Worm (Caenorhabditis elegans): Measurements from ENCODE around the gene tig-3.

The tig-3 gene

ce11 chrII:15226186-15226585 lies 25.4 kb downstream of the tig-3 start:
- TF ChIP-seq che-1 (tag; optimal IDR thresholded peaks at IDR 0.05), result no peak
- TF ChIP-seq hlh-6 (tag; optimal IDR thresholded peaks at IDR 0.05), result peak; percentile 1

- TF ChIP-seq pha-2 (tag; optimal IDR thresholded peaks at IDR 0.05), result no peak
- TF ChIP-seq ceh-24 (tag; optimal IDR thresholded peaks at IDR 0.05), result no peak
- no peak for TF ChIP-seq K02D7.2 (tag; optimal IDR thresholded peaks at IDR 0.05)
- no peak for TF ChIP-seq pha-4 (tag; optimal IDR thresholded peaks at IDR 0.05)
- no peak for TF ChIP-seq odd-2 (tag; optimal IDR thresholded peaks at IDR 0.05)
- no peak for TF ChIP-seq unc-86 (tag; optimal IDR thresholded peaks at IDR 0.05)
- no peak for TF ChIP-seq fkh-10 (GFP tag; optimal IDR thresholded peaks at IDR 0.05)
- no peak for TF ChIP-seq madf-2 (tag; optimal IDR thresholded peaks at IDR 0.05)
- TF ChIP-seq K09A11.1 (tag; optimal IDR thresholded peaks at IDR 0.05; ENCODE audit: insufficient read depth), result no peak
- TF ChIP-seq unc-42 (tag; optimal IDR thresholded peaks at IDR 0.05), result no peak
- TF ChIP-seq nhr-232 (tag; optimal IDR thresholded peaks at IDR 0.05), result no peak
- no peak for TF ChIP-seq rnt-1 (tag; optimal IDR thresholded peaks at IDR 0.05)
- TF ChIP-seq fax-1 (tag; optimal IDR thresholded peaks at IDR 0.05), result no peak
- no peak for TF ChIP-seq unc-3 (GFP tag; conservative IDR thresholded peaks at IDR 0.05)
- TF ChIP-seq unc-3 (tag; optimal IDR thresholded peaks at IDR 0.05), result no peak
These were observed 31.5 kb downstream of the tig-3 start for ce11 chrII:15220116-15220515.

ce11 chrII:15219033-15219432 lies 32.6 kb downstream of the tig-3 start:
- TF ChIP-seq pag-3 (tag; optimal IDR thresholded peaks at IDR 0.05; ENCODE audit: borderline replicate concordance), result no peak
- no peak for TF ChIP-seq ceh-19 (GFP tag; optimal IDR thresholded peaks at IDR 0.05)
- no peak for TF ChIP-seq pha-4 (tag; optimal IDR thresholded peaks at IDR 0.05)
- no peak for TF ChIP-seq ama-1 (optimal IDR thresholded peaks at IDR 0.05)
- TF ChIP-seq unc-3 (GFP tag; conservative IDR thresholded peaks at IDR 0.05), result no peak
- TF ChIP-seq unc-3 (tag; optimal IDR thresholded peaks at IDR 0.05), result no peak
- TF ChIP-seq unc-55 (GFP tag; optimal IDR thresholded peaks at IDR 0.05), result no peak
- no peak for TF ChIP-seq fkh-6 (tag; optimal IDR thresholded peaks at IDR 0.05)
- no peak for TF ChIP-seq ceh-34 (tag; optimal IDR thresholded peaks at IDR 0.05)
- TF ChIP-seq ceh-22 (tag; optimal IDR thresholded peaks at IDR 0.05), result no peak
- no peak for TF ChIP-seq madf-2 (tag; optimal IDR thresholded peaks at IDR 0.05)
- TF ChIP-seq sox-2 (GFP tag; IDR thresholded peaks at IDR 0.05), result no peak
- no peak for TF ChIP-seq tbx-2 (tag; optimal IDR thresholded peaks at IDR 0.05)
- no peak for TF ChIP-seq ahr-1 (tag; optimal IDR thresholded peaks at IDR 0.05)
- no peak for TF ChIP-seq nhr-232 (tag; optimal IDR thresholded peaks at IDR 0.05)
- no peak for TF ChIP-seq ceh-45 (GFP tag; IDR thresholded peaks at IDR 0.05)
- TF ChIP-seq ceh-24 (tag; optimal IDR thresholded peaks at IDR 0.05), result no peak
- no peak for TF ChIP-seq elt-4 (tag; optimal IDR thresholded peaks at IDR 0.05)
- no peak for TF ChIP-seq hlh-13 (GFP tag; optimal IDR thresholded peaks at IDR 0.05)
- no peak for TF ChIP-seq pat-9 (tag; optimal IDR thresholded peaks at IDR 0.05)

ce11 chrII:15218609-15219008 lies 33.0 kb downstream of the tig-3 start:
- TF ChIP-seq F13H6.1 (tag; optimal IDR thresholded peaks at IDR 0.05) (no peak), ceh-6 (GFP tag; optimal IDR thresholded peaks at IDR 0.05) (no peak), hlh-8 (tag; optimal IDR thresholded peaks at IDR 0.05) (no peak), pqm-1 (tag; optimal IDR thresholded peaks at IDR 0.05) (no peak), hlh-15 (tag; optimal IDR thresholded peaks at IDR 0.05) (no peak), zip-5 (tag; optimal IDR thresholded peaks at IDR 0.05) (no peak), hlh-6 (tag; optimal IDR thresholded peaks at IDR 0.05) (no peak), dve-1 (tag; optimal IDR thresholded peaks at IDR 0.05) (no peak), che-1 (tag; optimal IDR thresholded peaks at IDR 0.05) (no peak), hlh-13 (GFP tag; optimal IDR thresholded peaks at IDR 0.05) (no peak), hlh-30 (tag; optimal IDR thresholded peaks at IDR 0.05; ENCODE audit: insufficient read depth) (no peak), tbx-7 (tag; optimal IDR thresholded peaks at IDR 0.05) (no peak), ceh-9 (tag; optimal IDR thresholded peaks at IDR 0.05) (no peak), pha-2 (tag; optimal IDR thresholded peaks at IDR 0.05) (no peak), ceh-48 (tag; optimal IDR thresholded peaks at IDR 0.05) (no peak)

Measured in whole organism, late embryonic.